Fruit fly (Drosophila melanogaster): ENCODE measurements around the gene CG43051.

Gene CG43051

dm6 chr2L:12507338-12508053 lies at the start of gene CG43051:
Gene CG43051 (plus strand): TSS chr2L:12507939.
- peak; percentile 97 for TF ChIP-seq Dif (GFP tag; optimal IDR thresholded peaks at IDR 0.05; ENCODE audit: partially characterized antibody)
- no peak for TF ChIP-seq N (GFP tag; optimal IDR thresholded peaks at IDR 0.05)
- TF ChIP-seq dsf (GFP tag; optimal IDR thresholded peaks at IDR 0.05; ENCODE audit: borderline replicate concordance), result peak; percentile 58
- peak; percentile 52 for TF ChIP-seq Sp1 (GFP tag; optimal IDR thresholded peaks at IDR 0.05)
- peak; percentile 83 for TF ChIP-seq CrebA (GFP tag; optimal IDR thresholded peaks at IDR 0.05; ENCODE audit: borderline replicate concordance)
- peak; percentile 46 for TF ChIP-seq brk (GFP tag; optimal IDR thresholded peaks at IDR 0.05)
- TF ChIP-seq Vsx2 (GFP tag; optimal IDR thresholded peaks at IDR 0.05; ENCODE audit: partially characterized antibody), result peak; percentile 89
- TF ChIP-seq woc (GFP tag; optimal IDR thresholded peaks at IDR 0.05), result no peak
- peak; percentile 41 for TF ChIP-seq jim (GFP tag; optimal IDR thresholded peaks at IDR 0.05)
- TF ChIP-seq CG9705 (GFP tag; optimal IDR thresholded peaks at IDR 0.05), result no peak
- TF ChIP-seq Hr83 (GFP tag; optimal IDR thresholded peaks at IDR 0.05; ENCODE audit: poor library complexity, severe bottlenecking), result peak; percentile 77
- TF ChIP-seq rgr (GFP tag; optimal IDR thresholded peaks at IDR 0.05), result peak; percentile 61
- TF ChIP-seq Jra (GFP tag; optimal IDR thresholded peaks at IDR 0.05), result peak; percentile 50
- TF ChIP-seq fru (GFP tag; optimal IDR thresholded peaks at IDR 0.05), result peak; percentile 75
- TF ChIP-seq pan (optimal IDR thresholded peaks at IDR 0.05), result no peak
- TF ChIP-seq OdsH (GFP tag; optimal IDR thresholded peaks at IDR 0.05), result peak; percentile 60
- TF ChIP-seq CG32264 (GFP tag; optimal IDR thresholded peaks at IDR 0.05), result peak; percentile 44
- TF ChIP-seq h (GFP tag; optimal IDR thresholded peaks at IDR 0.05), result peak; percentile 60
- peak; percentile 42 to 74 for TF ChIP-seq foxo (GFP tag; optimal IDR thresholded peaks at IDR 0.05)
- TF ChIP-seq sage (GFP tag; optimal IDR thresholded peaks at IDR 0.05), result peak; percentile 62
- TF ChIP-seq ey (GFP tag; optimal IDR thresholded peaks at IDR 0.05), result no peak
- TF ChIP-seq br (GFP tag; optimal IDR thresholded peaks at IDR 0.05), result peak; percentile 18
- peak; percentile 28 for TF ChIP-seq Rel (GFP tag; optimal IDR thresholded peaks at IDR 0.05)
- peak; percentile 71 for TF ChIP-seq Rel (tag; optimal IDR thresholded peaks at IDR 0.05)
- peak; percentile 48 for TF ChIP-seq Hnf4 (GFP tag; optimal IDR thresholded peaks at IDR 0.05)
- peak; percentile 51 for TF ChIP-seq psq (GFP tag; optimal IDR thresholded peaks at IDR 0.05)
- TF ChIP-seq dl (GFP tag; optimal IDR thresholded peaks at IDR 0.05; ENCODE audit: insufficient read depth in 1 of 2, partially characterized antibody in 2 of 2), result peak; percentile 93 to 97

- TF ChIP-seq sage (GFP tag; optimal IDR thresholded peaks at IDR 0.05) (peak; percentile 32), Vsx2 (GFP tag; optimal IDR thresholded peaks at IDR 0.05; ENCODE audit: partially characterized antibody) (no peak)
Measured at dm6 chr2L:12459191-12459590, 48.5 kb upstream of the CG43051 start.

- TF ChIP-seq CG32264 (GFP tag; optimal IDR thresholded peaks at IDR 0.05) (no peak), ey (GFP tag; optimal IDR thresholded peaks at IDR 0.05) (no peak), Rel (GFP tag; optimal IDR thresholded peaks at IDR 0.05) (no peak), Rel (tag; optimal IDR thresholded peaks at IDR 0.05) (no peak)
Measured at dm6 chr2L:12459841-12460240, 47.9 kb upstream of the CG43051 start.

dm6 chr2L:12460767-12461739 lies 46.7 kb upstream of the CG43051 start:
- TF ChIP-seq CG32264 (GFP tag; optimal IDR thresholded peaks at IDR 0.05), result peak; percentile 40
- TF ChIP-seq h (GFP tag; optimal IDR thresholded peaks at IDR 0.05), result peak; percentile 85
- TF ChIP-seq woc (GFP tag; optimal IDR thresholded peaks at IDR 0.05), result no peak
- peak; percentile 72 for TF ChIP-seq br (GFP tag; optimal IDR thresholded peaks at IDR 0.05)
- no peak for TF ChIP-seq pan (optimal IDR thresholded peaks at IDR 0.05)
- TF ChIP-seq HLH106 (tag; optimal IDR thresholded peaks at IDR 0.05), result peak; percentile 59
- peak; percentile 83 for TF ChIP-seq brk (GFP tag; optimal IDR thresholded peaks at IDR 0.05)
- TF ChIP-seq Dif (GFP tag; optimal IDR thresholded peaks at IDR 0.05; ENCODE audit: partially characterized antibody), result peak; percentile 99
- peak; percentile 68 for TF ChIP-seq CG9705 (GFP tag; optimal IDR thresholded peaks at IDR 0.05)
- peak; percentile 85 for TF ChIP-seq CrebA (GFP tag; optimal IDR thresholded peaks at IDR 0.05; ENCODE audit: borderline replicate concordance)
- peak; percentile 75 for TF ChIP-seq Rel (GFP tag; optimal IDR thresholded peaks at IDR 0.05)
- peak; percentile 67 for TF ChIP-seq Rel (tag; optimal IDR thresholded peaks at IDR 0.05)
- peak; percentile 71 for TF ChIP-seq jim (GFP tag; optimal IDR thresholded peaks at IDR 0.05)
- peak; percentile 79 for TF ChIP-seq tai (GFP tag; optimal IDR thresholded peaks at IDR 0.05)
- no peak for TF ChIP-seq Mio (GFP tag; optimal IDR thresholded peaks at IDR 0.05)
- TF ChIP-seq Myc (optimal IDR thresholded peaks at IDR 0.05), result no peak
- peak; percentile 41 for TF ChIP-seq Jra (GFP tag; optimal IDR thresholded peaks at IDR 0.05)
- peak; percentile 84 for TF ChIP-seq rgr (GFP tag; optimal IDR thresholded peaks at IDR 0.05)
- TF ChIP-seq Hnf4 (GFP tag; optimal IDR thresholded peaks at IDR 0.05), result peak; percentile 80
- TF ChIP-seq lola (GFP tag; optimal IDR thresholded peaks at IDR 0.05), result no peak
- TF ChIP-seq GATAd (GFP tag; optimal IDR thresholded peaks at IDR 0.05), result peak; percentile 7
- TF ChIP-seq Hr78 (GFP tag; optimal IDR thresholded peaks at IDR 0.05), result no peak
- TF ChIP-seq Sp1 (GFP tag; optimal IDR thresholded peaks at IDR 0.05), result peak; percentile 74
- no peak for TF ChIP-seq dsf (GFP tag; optimal IDR thresholded peaks at IDR 0.05; ENCODE audit: borderline replicate concordance)
- TF ChIP-seq N (GFP tag; optimal IDR thresholded peaks at IDR 0.05), result no peak
- no peak for TF ChIP-seq usp (GFP tag; optimal IDR thresholded peaks at IDR 0.05)
- TF ChIP-seq dmrt93B (GFP tag; optimal IDR thresholded peaks at IDR 0.05), result no peak
- TF ChIP-seq Abd-B (GFP tag; optimal IDR thresholded peaks at IDR 0.05), result no peak
- TF ChIP-seq Vsx2 (GFP tag; optimal IDR thresholded peaks at IDR 0.05; ENCODE audit: partially characterized antibody), result peak; percentile 92
- TF ChIP-seq OdsH (GFP tag; optimal IDR thresholded peaks at IDR 0.05), result peak; percentile 84

Measured in whole organism, wandering third instar larva.